Fruit fly (Drosophila melanogaster) whole organism, embryonic: ENCODE data around the gene Rad60.
A peak's percentile ranks its signal among the peaks of the same experiment; 100 is the strongest.

Source experiments
- Ada2b ChIP-seq: fragments of 200-800 bp; sonication (Bioruptor generic); IDR thresholded peaks from 2 replicates; pipeline ENCODE4 v1.3.6; 2022; ENCODE audit warnings: missing biosample characterization, missing genetic modification characterization
- Antp ChIP-seq: fragments of 200-800 bp; sonication (Bioruptor generic); optimal IDR thresholded peaks from 3 replicates; lab custom pipeline; 2016; ENCODE audit warnings: missing biosample characterization, missing genetic modification characterization
- Atf6 ChIP-seq: fragments of 200-800 bp; sonication (Bioruptor generic); IDR thresholded peaks from 2 replicates; pipeline ENCODE4 v1.3.6; 2022; ENCODE audit warnings: missing biosample characterization, missing genetic modification characterization
- BtbVII ChIP-seq: fragments of 200-800 bp; sonication (Bioruptor generic); optimal IDR thresholded peaks from 3 replicates; lab custom pipeline; 2017; ENCODE audit warnings: missing biosample characterization, mild to moderate bottlenecking, missing genetic modification characterization
- CG10321 ChIP-seq: fragments of 200-800 bp; sonication (Bioruptor generic); IDR thresholded peaks from 2 replicates; pipeline ENCODE4 v1.3.6; 2022; ENCODE audit warnings: missing biosample characterization, missing genetic modification characterization
- CG12391 ChIP-seq: fragments of 200-800 bp; sonication (Bioruptor generic); optimal IDR thresholded peaks from 3 replicates; lab custom pipeline; 2018; ENCODE audit warnings: missing biosample characterization, mild to moderate bottlenecking, missing genetic modification characterization, moderate library complexity
- CG12769 ChIP-seq: fragments of 200-800 bp; sonication (Bioruptor generic); optimal IDR thresholded peaks from 2 replicates; lab custom pipeline; 2019; ENCODE audit warnings: missing biosample characterization, mild to moderate bottlenecking, missing genetic modification characterization, moderate library complexity
- CG14710 ChIP-seq: fragments of 200-800 bp; sonication (Bioruptor generic); optimal IDR thresholded peaks from 3 replicates; lab custom pipeline; 2019; ENCODE audit warnings: missing biosample characterization, mild to moderate bottlenecking, missing genetic modification characterization, moderate library complexity
- CG15269 ChIP-seq: fragments of 200-800 bp; sonication (Bioruptor generic); optimal IDR thresholded peaks from 2 replicates; lab custom pipeline; 2018; ENCODE audit warnings: missing biosample characterization, mild to moderate bottlenecking, missing genetic modification characterization, moderate library complexity
- CG15514 ChIP-seq: fragments of 200-800 bp; sonication (Bioruptor generic); optimal IDR thresholded peaks from 3 replicates; lab custom pipeline; 2017; ENCODE audit warnings: missing biosample characterization, missing genetic modification characterization, mild to moderate bottlenecking, moderate library complexity, missing genetic modification reagents
- CG2120 ChIP-seq: fragments of 200-800 bp; sonication (Bioruptor generic); optimal IDR thresholded peaks from 3 replicates; lab custom pipeline; 2016; ENCODE audit warnings: missing biosample characterization, missing genetic modification characterization
- CG2678 ChIP-seq: fragments of 200-800 bp; sonication (Bioruptor generic); optimal IDR thresholded peaks from 3 replicates; lab custom pipeline; 2019; ENCODE audit warnings: missing biosample characterization, mild to moderate bottlenecking, missing genetic modification characterization, moderate library complexity
- CG2712 ChIP-seq: fragments of 200-800 bp; optimal IDR thresholded peaks from 3 replicates; lab custom pipeline; 2019; ENCODE audit warnings: missing biosample characterization, mild to moderate bottlenecking, missing genetic modification characterization, moderate library complexity
- CG32532 ChIP-seq: fragments of 200-800 bp; sonication (Bioruptor generic); IDR thresholded peaks from 2 replicates; pipeline ENCODE4 v1.3.6; 2022; ENCODE audit warnings: missing biosample characterization, missing genetic modification characterization
- CG3281 ChIP-seq: fragments of 200-800 bp; sonication (Bioruptor generic); optimal IDR thresholded peaks from 3 replicates; lab custom pipeline; 2017; ENCODE audit warnings: missing biosample characterization, mild to moderate bottlenecking, missing genetic modification characterization
- CG3847 ChIP-seq: fragments of 200-800 bp; sonication (Bioruptor generic); IDR thresholded peaks from 2 replicates; pipeline ENCODE4 v1.3.6; 2022; ENCODE audit warnings: missing biosample characterization, missing genetic modification characterization
- CG42726 ChIP-seq: fragments of 200-800 bp; sonication (Bioruptor generic); IDR thresholded peaks from 2 replicates; pipeline ENCODE4 v1.3.6; 2022; ENCODE audit warnings: missing biosample characterization, missing genetic modification characterization; ENCODE audit not compliant: partially characterized antibody
- CG8359 ChIP-seq: fragments of 200-800 bp; sonication (Bioruptor generic); optimal IDR thresholded peaks from 2 replicates; lab custom pipeline; 2017; ENCODE audit warnings: missing biosample characterization, mild to moderate bottlenecking, missing genetic modification characterization, borderline replicate concordance
- D19A ChIP-seq: fragments of 200-800 bp; optimal IDR thresholded peaks from 3 replicates; lab custom pipeline; 2019; ENCODE audit warnings: missing biosample characterization, mild to moderate bottlenecking, missing genetic modification characterization, moderate library complexity
- Deaf1 ChIP-seq: fragments of 200-800 bp; optimal IDR thresholded peaks from 3 replicates; lab custom pipeline; 2019; ENCODE audit warnings: missing biosample characterization, mild to moderate bottlenecking, missing genetic modification characterization, moderate library complexity
- Fer1 ChIP-seq: fragments of 200-800 bp; sonication (Bioruptor generic); optimal IDR thresholded peaks from 2 replicates; lab custom pipeline; 2017; ENCODE audit warnings: missing biosample characterization, mild to moderate bottlenecking, missing genetic modification characterization
- Fer3 ChIP-seq: fragments of 200-800 bp; sonication (Bioruptor generic); optimal IDR thresholded peaks from 2 replicates; lab custom pipeline; 2018; ENCODE audit warnings: missing biosample characterization, mild to moderate bottlenecking, missing genetic modification characterization, moderate library complexity
- Gug ChIP-seq: fragments of 200-800 bp; sonication (Bioruptor generic); IDR thresholded peaks from 4 replicates; pipeline ENCODE4 v1.3.6; 2022; ENCODE audit warnings: missing biosample characterization, missing genetic modification characterization
- Hand ChIP-seq: fragments of 200-800 bp; sonication (Bioruptor generic); optimal IDR thresholded peaks from 2 replicates; lab custom pipeline; 2017; ENCODE audit warnings: mild to moderate bottlenecking, missing biosample characterization, missing genetic modification reagents, missing genetic modification characterization
- Meics ChIP-seq: fragments of 200-800 bp; sonication (Bioruptor generic); optimal IDR thresholded peaks from 2 replicates; lab custom pipeline; 2017; ENCODE audit warnings: missing biosample characterization, mild to moderate bottlenecking, missing genetic modification characterization
- Nf-YB ChIP-seq: fragments of 200-800 bp; sonication (Bioruptor generic); optimal IDR thresholded peaks from 3 replicates; lab custom pipeline; 2019; ENCODE audit warnings: missing biosample characterization, mild to moderate bottlenecking, missing genetic modification characterization, moderate library complexity
- Rx ChIP-seq: fragments of 200-800 bp; sonication (Bioruptor generic); IDR thresholded peaks from 2 replicates; pipeline ENCODE4 v1.3.6; 2022; ENCODE audit warnings: missing biosample characterization, missing genetic modification characterization
- Stat92E ChIP-seq, 3 experiments: fragments of >200 bp in 2 of 3; fragments of 200-800 bp in 1 of 3; sonication (Bioruptor generic) in 1 of 3; optimal IDR thresholded peaks; 2 replicates each; lab custom pipeline; 2017 to 2019; ENCODE audit warnings: missing biosample characterization in 3 of 3, missing genetic modification characterization in 3 of 3, mild to moderate bottlenecking in 1 of 3, moderate library complexity in 1 of 3
- Trl ChIP-seq, 3 experiments: fragments of >200 bp in 2 of 3; fragments of 200-800 bp in 1 of 3; sonication (Bioruptor generic) in 1 of 3; optimal IDR thresholded peaks; 2 replicates in 1 of 3; 3 replicates in 2 of 3; lab custom pipeline; 2016 to 2017; ENCODE audit warnings: missing biosample characterization in 1 of 3, missing genetic modification characterization in 1 of 3
- Vsx1 ChIP-seq: fragments of 200-800 bp; sonication (Bioruptor generic); optimal IDR thresholded peaks from 2 replicates; lab custom pipeline; 2017; ENCODE audit warnings: missing biosample characterization, mild to moderate bottlenecking, missing genetic modification characterization, missing genetic modification reagents
- Xbp1 ChIP-seq: fragments of 200-800 bp; sonication (Bioruptor generic); optimal IDR thresholded peaks from 3 replicates; lab custom pipeline; 2016; ENCODE audit warnings: missing biosample characterization, mild to moderate bottlenecking, missing genetic modification characterization
- YL-1 ChIP-seq: fragments of 200-800 bp; sonication (Bioruptor generic); optimal IDR thresholded peaks from 3 replicates; lab custom pipeline; 2017; ENCODE audit warnings: missing biosample characterization, mild to moderate bottlenecking, missing genetic modification characterization
- chm ChIP-seq: fragments of 200-800 bp; sonication (Bioruptor generic); IDR thresholded peaks from 2 replicates; pipeline ENCODE4 v1.3.6; 2022; ENCODE audit warnings: missing biosample characterization, missing genetic modification characterization
- dimm ChIP-seq: fragments of 200-800 bp; sonication (Bioruptor generic); IDR thresholded peaks from 2 replicates; pipeline ENCODE4 v1.3.6; 2022; ENCODE audit warnings: missing biosample characterization, missing genetic modification characterization
- gem ChIP-seq: fragments of 200-800 bp; sonication (Bioruptor generic); optimal IDR thresholded peaks from 2 replicates; lab custom pipeline; 2019; ENCODE audit warnings: missing biosample characterization, mild to moderate bottlenecking, missing genetic modification characterization, moderate library complexity
- lmd ChIP-seq: fragments of 200-800 bp; sonication (Bioruptor generic); IDR thresholded peaks from 2 replicates; pipeline ENCODE4 v1.3.6; 2022; ENCODE audit warnings: missing biosample characterization, missing genetic modification characterization
- nmo ChIP-seq: fragments of 200-800 bp; sonication (Bioruptor generic); optimal IDR thresholded peaks from 2 replicates; lab custom pipeline; 2018; ENCODE audit warnings: missing biosample characterization, mild to moderate bottlenecking, missing genetic modification characterization, moderate library complexity
- pan ChIP-seq, 4 experiments: fragments of >200 bp in 3 of 4; fragments of 200-800 bp in 1 of 4; sonication (Bioruptor generic) in 1 of 4; optimal IDR thresholded peaks in 3 of 4; IDR thresholded peaks in 1 of 4; 2 replicates each; pipeline versions ENCODE4 v1.3.6 to Lab custom; 2017 to 2022; ENCODE audit warnings: missing biosample characterization in 2 of 4, missing genetic modification characterization in 2 of 4, mixed read lengths in 1 of 4
- phol ChIP-seq: fragments of 200-800 bp; sonication (Bioruptor generic); optimal IDR thresholded peaks from 3 replicates; lab custom pipeline; 2018; ENCODE audit warnings: missing biosample characterization, mild to moderate bottlenecking, missing genetic modification characterization, moderate library complexity
- pros ChIP-seq: fragments of 200-800 bp; sonication (Bioruptor generic); optimal IDR thresholded peaks from 3 replicates; lab custom pipeline; 2019; ENCODE audit warnings: missing biosample characterization, mild to moderate bottlenecking, missing genetic modification characterization, moderate library complexity
- row ChIP-seq: fragments of 200-800 bp; sonication (Bioruptor generic); IDR thresholded peaks from 3 replicates; pipeline ENCODE4 v1.3.6; 2022; ENCODE audit warnings: missing biosample characterization, missing genetic modification characterization
- slbo ChIP-seq: fragments of 200-800 bp; sonication (Bioruptor generic); IDR thresholded peaks from 2 replicates; pipeline ENCODE4 v1.3.6; 2022; ENCODE audit warnings: missing biosample characterization, missing genetic modification characterization
- so ChIP-seq: fragments of 200-800 bp; sonication (Bioruptor generic); IDR thresholded peaks from 3 replicates; pipeline ENCODE4 v1.3.6; 2022; ENCODE audit warnings: missing biosample characterization, missing genetic modification characterization
- sob ChIP-seq: fragments of 200-800 bp; sonication (Bioruptor generic); IDR thresholded peaks from 2 replicates; pipeline ENCODE4 v1.3.6; 2022; ENCODE audit warnings: missing biosample characterization, missing genetic modification characterization
- zf30C ChIP-seq: fragments of 200-800 bp; sonication (Bioruptor generic); optimal IDR thresholded peaks from 3 replicates; lab custom pipeline; 2018; ENCODE audit warnings: missing biosample characterization, mild to moderate bottlenecking, missing genetic modification characterization

Rad60 gene

DNA sequence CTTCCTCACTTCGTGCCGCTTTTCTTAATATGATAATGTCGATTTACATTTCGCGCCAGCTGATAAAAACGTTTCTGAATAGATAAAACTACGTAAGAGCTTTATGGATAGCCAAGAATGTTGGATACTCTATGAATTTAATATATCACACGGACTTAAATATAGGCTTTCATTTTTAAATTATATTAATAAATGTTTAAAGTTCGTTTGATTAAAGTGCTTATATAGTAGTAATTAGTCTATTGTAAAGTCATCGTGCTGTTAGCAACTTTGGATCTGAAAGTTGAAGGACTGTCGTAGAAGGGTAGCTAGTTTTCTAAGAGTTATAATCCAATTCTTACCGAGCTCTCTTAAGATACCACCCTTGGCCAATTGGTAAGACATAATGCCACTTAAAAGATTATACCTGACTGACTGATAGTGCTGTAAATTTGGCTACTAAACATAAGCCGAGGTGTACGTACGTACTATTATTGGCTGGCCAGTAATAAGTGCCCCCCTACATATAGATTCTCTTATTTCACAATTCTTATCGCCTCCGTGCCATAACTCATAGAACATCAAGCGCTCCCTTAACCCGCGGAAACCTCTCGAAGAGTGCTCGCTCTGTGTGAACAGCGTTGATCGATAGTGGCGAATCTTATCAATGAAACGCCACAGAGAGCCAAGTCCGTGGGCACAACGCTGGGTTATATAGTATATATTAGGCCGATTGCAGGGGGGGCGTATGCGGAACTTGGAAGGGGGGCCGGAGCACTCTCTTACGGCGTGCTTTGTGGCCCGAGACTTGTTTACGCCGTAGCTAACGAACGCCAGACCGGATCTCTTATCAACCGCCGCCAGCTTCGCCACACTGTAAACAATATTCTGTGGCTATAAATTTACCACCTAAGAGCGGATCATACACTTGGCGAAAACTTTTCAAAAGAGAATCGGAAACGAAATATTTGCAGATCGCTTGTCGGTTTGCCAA is 40.7 kb downstream of the Rad60 start (continued):
- TF ChIP-seq CG10321 (GFP tag; lab: Robert Waterston, UW) (no peak), lmd (GFP tag; lab: Robert Waterston, UW) (peak; percentile 43; the same call in 1 of the 2 replicates), sob (peak; percentile 49), nmo (GFP tag; lab: Kevin White, UChicago) (peak; percentile 10), Gug (GFP tag; lab: Robert Waterston, UW) (no peak), Fer1 (GFP tag; lab: Kevin White, UChicago) (peak; percentile 16), BtbVII (GFP tag; lab: Kevin White, UChicago) (peak; percentile 9), phol (peak; percentile 7), CG12769 (peak; percentile 41), CG12391 (no peak), CG2678 (tag; lab: Kevin White, UChicago) (peak; percentile 21), Nf-YB (peak; percentile 59), CG15269 (tag; lab: Kevin White, UChicago) (peak; percentile 64), Xbp1 (GFP tag; lab: Kevin White, UChicago) (peak; percentile 20), zf30C (GFP tag; lab: Kevin White, UChicago) (peak; percentile 81), so (GFP tag; lab: Robert Waterston, UW) (0 out of 3 replicates have a peak, but pooled peaks have one; percentile 41), Rx (GFP tag; lab: Robert Waterston, UW) (0 out of 2 replicates have a peak, but pooled peaks have one; percentile 16), pan (optimal IDR thresholded peaks at IDR 0.05; lab: Kevin White, UChicago) (no peak), pan (GFP tag; optimal IDR thresholded peaks at IDR 0.05 in 1 of 2, IDR thresholded peaks at IDR 0.05 in 1 of 2) (peak in 1 of 2 experiments; percentile 40), Deaf1 (tag; lab: Kevin White, UChicago) (peak; percentile 34), CG3281 (GFP tag; lab: Kevin White, UChicago) (peak; percentile 30), D19A (tag; lab: Kevin White, UChicago) (peak; percentile 91), pros (GFP tag; lab: Kevin White, UChicago) (peak; percentile 4), row (GFP tag; lab: Robert Waterston, UW) (peak; percentile 61), Antp (peak; percentile 8), CG14710 (tag; lab: Kevin White, UChicago) (no peak), Trl (optimal IDR thresholded peaks at IDR 0.05; lab: Kevin White, UChicago) (peak; percentile 21 to 60), Trl (GFP tag; optimal IDR thresholded peaks at IDR 0.05; lab: Kevin White, UChicago) (no peak), Fer3 (tag; lab: Kevin White, UChicago) (peak; percentile 33), CG42726 (no peak), Ada2b (GFP tag; lab: Robert Waterston, UW) (peak; percentile 30; the same call in 1 of the 2 replicates), CG8359 (GFP tag; lab: Kevin White, UChicago) (no peak), Hand (peak; percentile 1), CG2712 (tag; lab: Kevin White, UChicago) (peak; percentile 18), CG3847 (peak; percentile 24; the same call in 1 of the 2 replicates), Vsx1 (peak; percentile 38), Stat92E (GFP tag; optimal IDR thresholded peaks at IDR 0.05; lab: Kevin White, UChicago) (no peak), dimm (GFP tag; lab: Robert Waterston, UW) (no peak), Meics (GFP tag; lab: Kevin White, UChicago) (peak; percentile 36), CG2120 (GFP tag; lab: Kevin White, UChicago) (peak; percentile 47), YL-1 (GFP tag; lab: Kevin White, UChicago) (no peak), Atf6 (GFP tag; lab: Robert Waterston, UW) (peak; percentile 55), slbo (peak; percentile 53), CG15514 (GFP tag; lab: Kevin White, UChicago) (peak; percentile 6), gem (peak; percentile 38), CG32532 (peak; percentile 49; the same call in 1 of the 2 replicates), chm (GFP tag; lab: Robert Waterston, UW) (0 out of 2 replicates have a peak, but pooled peaks have one; percentile 49)
